Fruit fly (Drosophila melanogaster): ENCODE measurements around the gene hng3.

The hng3 gene

dm6 chr3L:787635-788034 is 32.3 kb upstream of the hng3 start (continued):
- TF ChIP-seq sqz (GFP tag; optimal IDR thresholded peaks at IDR 0.05) (no peak), CG43689 (GFP tag; IDR thresholded peaks at IDR 0.05) (no peak)

dm6 chr3L:786835-787234 is 31.5 kb upstream of the hng3 start:
- no peak for TF ChIP-seq CG42726 (GFP tag; IDR thresholded peaks at IDR 0.05; ENCODE audit: partially characterized antibody)
- no peak for TF ChIP-seq sisA (GFP tag; IDR thresholded peaks at IDR 0.05)
- 0 out of 3 replicates have a peak, but pooled peaks have one; percentile 16 for TF ChIP-seq ken (GFP tag; IDR thresholded peaks at IDR 0.05)
- no peak for TF ChIP-seq ro (GFP tag; IDR thresholded peaks at IDR 0.05)
- TF ChIP-seq Mes4 (GFP tag; optimal IDR thresholded peaks at IDR 0.05) = no peak
- TF ChIP-seq lov (optimal IDR thresholded peaks at IDR 0.05) = no peak
- 0 out of 3 replicates have a peak, but pooled peaks have one; percentile 25 for TF ChIP-seq lov (GFP tag; IDR thresholded peaks at IDR 0.05)
- TF ChIP-seq eve (GFP tag; optimal IDR thresholded peaks at IDR 0.05) = no peak
- TF ChIP-seq Med (GFP tag) = no peak
- peak; percentile 89 for TF ChIP-seq nau (GFP tag; optimal IDR thresholded peaks at IDR 0.05)
- TF ChIP-seq CG8290 (GFP tag; optimal IDR thresholded peaks at IDR 0.05) = no peak
- TF ChIP-seq CG8290 (tag; optimal IDR thresholded peaks at IDR 0.05) = peak in 1 of 2 experiments; percentile 24
- peak; percentile 82 for TF ChIP-seq sd (tag; optimal IDR thresholded peaks at IDR 0.05)

dm6 chr3L:785726-786351 is 30.6 kb upstream of the hng3 start:
- no peak for TF ChIP-seq CG32767 (GFP tag; IDR thresholded peaks at IDR 0.05)
- no peak for TF ChIP-seq BEAF-32 (GFP tag; optimal IDR thresholded peaks at IDR 0.05)
- TF ChIP-seq CG9609 (GFP tag; optimal IDR thresholded peaks at IDR 0.05) = no peak
- TF ChIP-seq CG15479 (GFP tag; optimal IDR thresholded peaks at IDR 0.05) = no peak
- no peak for TF ChIP-seq CG7928 (GFP tag; optimal IDR thresholded peaks at IDR 0.05)
- TF ChIP-seq nau (GFP tag; optimal IDR thresholded peaks at IDR 0.05) = peak; percentile 89
- peak; percentile 8 for TF ChIP-seq ind (GFP tag; optimal IDR thresholded peaks at IDR 0.05)
- no peak for TF ChIP-seq CG10267 (tag; optimal IDR thresholded peaks at IDR 0.05)
- TF ChIP-seq CkIIα-i1 (GFP tag; IDR thresholded peaks at IDR 0.05) = no peak
- TF ChIP-seq z (GFP tag; IDR thresholded peaks at IDR 0.05) = no peak
- TF ChIP-seq D19B (GFP tag; optimal IDR thresholded peaks at IDR 0.05) = no peak
- no peak for TF ChIP-seq chm (GFP tag; IDR thresholded peaks at IDR 0.05)
- TF ChIP-seq Ssrp (tag; optimal IDR thresholded peaks at IDR 0.05) = no peak
- TF ChIP-seq psq (GFP tag; optimal IDR thresholded peaks at IDR 0.05) = no peak
- no peak for TF ChIP-seq bcd (GFP tag; optimal IDR thresholded peaks at IDR 0.05)
- TF ChIP-seq seq (GFP tag; IDR thresholded peaks at IDR 0.05) = no peak
- no peak for TF ChIP-seq CG8290 (GFP tag; optimal IDR thresholded peaks at IDR 0.05)
- TF ChIP-seq CG8290 (tag; optimal IDR thresholded peaks at IDR 0.05) = peak in 1 of 2 experiments; percentile 12
- no peak for TF ChIP-seq Rfx (GFP tag; IDR thresholded peaks at IDR 0.05)
- TF ChIP-seq Bdp1 (GFP tag; optimal IDR thresholded peaks at IDR 0.05) = no peak
- no peak for TF ChIP-seq Mrtf (GFP tag; IDR thresholded peaks at IDR 0.05)
- no peak for TF ChIP-seq MESR4 (GFP tag; optimal IDR thresholded peaks at IDR 0.05)
- TF ChIP-seq CG11093 (GFP tag; IDR thresholded peaks at IDR 0.05) = no peak
- TF ChIP-seq dm (GFP tag; optimal IDR thresholded peaks at IDR 0.05) = no peak
- peak; percentile 11 for TF ChIP-seq CG13424 (tag; optimal IDR thresholded peaks at IDR 0.05)
- TF ChIP-seq ftz-f1 (GFP tag; optimal IDR thresholded peaks at IDR 0.05) = no peak
- no peak for TF ChIP-seq Fer3 (tag; optimal IDR thresholded peaks at IDR 0.05)
- TF ChIP-seq CG34224 (GFP tag; IDR thresholded peaks at IDR 0.05; ENCODE audit: partially characterized antibody) = no peak
- no peak for TF ChIP-seq p53 (GFP tag; optimal IDR thresholded peaks at IDR 0.05)
- 0 out of 3 replicates have a peak, but pooled peaks have one; percentile 16 for TF ChIP-seq tgo (GFP tag; IDR thresholded peaks at IDR 0.05)
- no peak for TF ChIP-seq crp (GFP tag; optimal IDR thresholded peaks at IDR 0.05)
- no peak for TF ChIP-seq CG7963 (GFP tag; IDR thresholded peaks at IDR 0.05; ENCODE audit: partially characterized antibody)
- TF ChIP-seq CG4328 (GFP tag; optimal IDR thresholded peaks at IDR 0.05) = no peak
- no peak for TF ChIP-seq CG6791 (GFP tag; IDR thresholded peaks at IDR 0.05; ENCODE audit: partially characterized antibody)
- TF ChIP-seq ewg (GFP tag; optimal IDR thresholded peaks at IDR 0.05) = no peak
- TF ChIP-seq CG8478 (optimal IDR thresholded peaks at IDR 0.05) = no peak

Measured in whole organism, embryonic.